Fruit fly (Drosophila melanogaster): ENCODE measurements around the gene Acp29AB.

dm6 chr2L:8351864-8352263, 41.2 kb downstream of the Acp29AB start, which contains the start of gene Mur29B:
- TF ChIP-seq Snoo (tag; optimal IDR thresholded peaks at IDR 0.05) = no peak
- TF ChIP-seq CG10348 (GFP tag; IDR thresholded peaks at IDR 0.05) = no peak
- no peak for TF ChIP-seq CG13204 (GFP tag; optimal IDR thresholded peaks at IDR 0.05)
- TF ChIP-seq CG8301 (tag; optimal IDR thresholded peaks at IDR 0.05) = no peak
- no peak for TF ChIP-seq EcR (GFP tag; optimal IDR thresholded peaks at IDR 0.05)

All from whole organism, pupa.